Worm (Caenorhabditis elegans) whole organism, young adult: Measurements from ENCODE around the gene C31E10.5.

Experiments
- B0336.3 ChIP-seq: fragments of 200-800 bp; sonication (Bioruptor generic); IDR thresholded peaks from 2 replicates; pipeline ENCODE4 v1.3.6; 2022; ENCODE audit warnings: missing genetic modification characterization, missing compliant biosample characterization
- F23B12.7 ChIP-seq: sonication (generic microtip); optimal IDR thresholded peaks from 2 replicates; lab custom pipeline; 2017; ENCODE audit warnings: missing genetic modification characterization, mild to moderate bottlenecking, missing compliant biosample characterization, antibody characterized with exemption, moderate library complexity; ENCODE audit not compliant: insufficient read depth
- F39B2.1 ChIP-seq: fragments of 200-800 bp; sonication (Bioruptor generic); IDR thresholded peaks from 2 replicates; pipeline ENCODE4 v1.3.6; 2022; ENCODE audit warnings: missing genetic modification reagents, missing genetic modification characterization, missing compliant biosample characterization
- F52B5.7 ChIP-seq: sonication (generic microtip); optimal IDR thresholded peaks from 2 replicates; lab custom pipeline; 2016; ENCODE audit warnings: mild to moderate bottlenecking, missing genetic modification characterization, missing compliant biosample characterization
- F55B11.4 ChIP-seq: sonication (generic microtip); optimal IDR thresholded peaks from 2 replicates; lab custom pipeline; 2016; ENCODE audit warnings: missing compliant biosample characterization, missing genetic modification characterization, borderline replicate concordance; ENCODE audit not compliant: insufficient read depth
- F57A8.1 ChIP-seq: fragments of 200-800 bp; sonication (Bioruptor generic); optimal IDR thresholded peaks from 2 replicates; lab custom pipeline; 2018; ENCODE audit warnings: mild to moderate bottlenecking, missing genetic modification characterization, moderate library complexity, missing compliant biosample characterization
- F57C9.4 ChIP-seq: sonication (generic microtip); optimal IDR thresholded peaks from 2 replicates; lab custom pipeline; 2017; ENCODE audit warnings: mild to moderate bottlenecking, missing genetic modification characterization, missing compliant biosample characterization
- K12H6.12 ChIP-seq: fragments of 200-800 bp; sonication (Bioruptor generic); optimal IDR thresholded peaks from 2 replicates; lab custom pipeline; 2018; ENCODE audit warnings: mild to moderate bottlenecking, missing genetic modification characterization, missing compliant biosample characterization
- T26A5.8 ChIP-seq: sonication (generic microtip); optimal IDR thresholded peaks from 2 replicates; lab custom pipeline; 2016; ENCODE audit warnings: missing genetic modification characterization, missing compliant biosample characterization
- Y53F4B.3 ChIP-seq: fragments of 200-800 bp; sonication (Bioruptor generic); IDR thresholded peaks from 2 replicates; pipeline ENCODE4 v1.3.6; 2022; ENCODE audit warnings: missing genetic modification reagents, missing genetic modification characterization, missing compliant biosample characterization
- Y53G8AR.9 ChIP-seq: fragments of 200-800 bp; sonication (Bioruptor generic); conservative IDR thresholded peaks from 2 replicates; pipeline ENCODE4 v1.3.6; 2022; ENCODE audit warnings: missing genetic modification reagents, missing genetic modification characterization, missing compliant biosample characterization
- Y95B8A.8 ChIP-seq: fragments of 200-800 bp; sonication (Bioruptor generic); IDR thresholded peaks from 2 replicates; pipeline ENCODE4 v1.3.6; 2022; ENCODE audit warnings: missing genetic modification reagents, missing genetic modification characterization, missing compliant biosample characterization
- atf-7 ChIP-seq: sonication (generic microtip); optimal IDR thresholded peaks from 2 replicates; lab custom pipeline; 2017; ENCODE audit warnings: mild to moderate bottlenecking, missing genetic modification characterization, missing compliant biosample characterization
- attf-5 ChIP-seq: fragments of 200-800 bp; sonication (Bioruptor generic); optimal IDR thresholded peaks from 2 replicates; lab custom pipeline; 2018; ENCODE audit warnings: mild to moderate bottlenecking, missing genetic modification characterization, missing compliant biosample characterization
- bed-2 ChIP-seq: fragments of 200-800 bp; sonication (Bioruptor generic); IDR thresholded peaks from 2 replicates; pipeline ENCODE4 v1.3.6; 2022; ENCODE audit warnings: missing genetic modification reagents, missing genetic modification characterization, missing compliant biosample characterization
- ccch-3 ChIP-seq: fragments of 200-800 bp; sonication (Bioruptor generic); optimal IDR thresholded peaks from 2 replicates; lab custom pipeline; 2018; ENCODE audit warnings: mild to moderate bottlenecking, missing genetic modification characterization, missing compliant biosample characterization
- cebp-1 ChIP-seq, 2 experiments: fragments of 200-800 bp in 1 of 2; sonication (Bioruptor generic) in 1 of 2; sonication (generic microtip) in 1 of 2; IDR thresholded peaks in 1 of 2; optimal IDR thresholded peaks in 1 of 2; 2 replicates each; pipeline versions ENCODE4 v1.3.6 to Lab custom; 2017 to 2022; ENCODE audit warnings: missing compliant biosample characterization in 2 of 2, missing genetic modification characterization in 2 of 2, mild to moderate bottlenecking in 1 of 2, missing genetic modification reagents in 1 of 2, moderate library complexity in 1 of 2
- ceh-100 ChIP-seq: fragments of 200-800 bp; sonication (Bioruptor generic); IDR thresholded peaks from 2 replicates; pipeline ENCODE4 v1.3.6; 2022; ENCODE audit warnings: missing genetic modification reagents, missing genetic modification characterization, missing compliant biosample characterization
- chd-7 ChIP-seq: sonication (generic microtip); optimal IDR thresholded peaks from 2 replicates; lab custom pipeline; 2016; ENCODE audit warnings: mild to moderate bottlenecking, missing genetic modification characterization, moderate library complexity, missing compliant biosample characterization
- efl-1 ChIP-seq: fragments of 150-350 bp; optimal IDR thresholded peaks from 2 replicates; lab custom pipeline; 2014; ENCODE audit warnings: missing biosample characterization, missing genetic modification reagents, missing genetic modification characterization
- egrh-3 ChIP-seq: fragments of 200-800 bp; sonication (Bioruptor generic); IDR thresholded peaks from 2 replicates; pipeline ENCODE4 v1.3.6; 2022; ENCODE audit warnings: missing genetic modification reagents, missing genetic modification characterization, missing compliant biosample characterization
- hlh-12 ChIP-seq: sonication (generic microtip); optimal IDR thresholded peaks from 2 replicates; lab custom pipeline; 2016; ENCODE audit warnings: missing genetic modification characterization, missing compliant biosample characterization
- hmg-1.2 ChIP-seq: fragments of 200-800 bp; sonication (Bioruptor generic); IDR thresholded peaks from 2 replicates; pipeline ENCODE4 v1.3.6; 2022; ENCODE audit warnings: missing genetic modification reagents, missing genetic modification characterization, missing compliant biosample characterization
- hmg-20 ChIP-seq: fragments of 200-800 bp; sonication (Bioruptor generic); IDR thresholded peaks from 2 replicates; pipeline ENCODE4 v1.3.6; 2022; ENCODE audit warnings: missing genetic modification reagents, missing genetic modification characterization, missing compliant biosample characterization
- lin-26 ChIP-seq: fragments of 200-800 bp; sonication (Bioruptor generic); IDR thresholded peaks from 2 replicates; pipeline ENCODE4 v1.3.6; 2022; ENCODE audit warnings: missing genetic modification reagents, missing genetic modification characterization, missing compliant biosample characterization
- lin-40 ChIP-seq: sonication (generic microtip); optimal IDR thresholded peaks from 2 replicates; lab custom pipeline; 2016; ENCODE audit warnings: missing genetic modification characterization, mild to moderate bottlenecking, missing compliant biosample characterization, missing genotype, missing genetic modification reagents
- lsl-1 ChIP-seq: fragments of 200-800 bp; sonication (Bioruptor generic); optimal IDR thresholded peaks from 2 replicates; lab custom pipeline; 2018; ENCODE audit warnings: mild to moderate bottlenecking, missing genetic modification characterization, moderate library complexity, missing compliant biosample characterization
- lsy-27 ChIP-seq: sonication (generic microtip); optimal IDR thresholded peaks from 2 replicates; lab custom pipeline; 2017; ENCODE audit warnings: missing genetic modification characterization, mild to moderate bottlenecking, missing compliant biosample characterization, antibody characterized with exemption, missing genotype, borderline replicate concordance; ENCODE audit not compliant: insufficient read depth
- madf-6 ChIP-seq: fragments of 200-800 bp; sonication (Bioruptor generic); IDR thresholded peaks from 2 replicates; pipeline ENCODE4 v1.3.6; 2022; ENCODE audit warnings: missing genetic modification reagents, missing genetic modification characterization, missing compliant biosample characterization
- madf-8 ChIP-seq: fragments of 200-800 bp; sonication (Bioruptor generic); conservative IDR thresholded peaks from 2 replicates; pipeline ENCODE4 v1.3.6; 2022; ENCODE audit warnings: missing genetic modification reagents, missing genetic modification characterization, missing compliant biosample characterization
- nhr-120 ChIP-seq: fragments of 200-800 bp; sonication (Bioruptor generic); IDR thresholded peaks from 2 replicates; pipeline ENCODE4 v1.3.6; 2022; ENCODE audit warnings: missing genetic modification characterization, missing compliant biosample characterization
- nhr-179 ChIP-seq: sonication (generic microtip); optimal IDR thresholded peaks from 2 replicates; lab custom pipeline; 2016; ENCODE audit warnings: mild to moderate bottlenecking, missing genetic modification characterization, missing compliant biosample characterization
- rcor-1 ChIP-seq: fragments of 200-800 bp; sonication (Bioruptor generic); IDR thresholded peaks from 2 replicates; pipeline ENCODE4 v1.3.6; 2022; ENCODE audit warnings: missing genetic modification reagents, missing genetic modification characterization, missing compliant biosample characterization
- rec-8 ChIP-seq, 2 experiments: sonication (generic microtip); optimal IDR thresholded peaks; 2 replicates each; lab custom pipeline; 2016; ENCODE audit warnings: mild to moderate bottlenecking in 2 of 2, missing genetic modification characterization in 2 of 2, missing genetic modification reagents in 2 of 2, missing genotype in 2 of 2, missing biosample characterization in 1 of 2, missing compliant biosample characterization in 1 of 2, moderate library complexity in 1 of 2
- rpc-1 ChIP-seq, 2 experiments: fragments of 150-350 bp in 1 of 2; sonication (generic microtip) in 1 of 2; optimal IDR thresholded peaks; 2 replicates each; lab custom pipeline; 2014 to 2018; ENCODE audit warnings: missing biosample characterization in 1 of 2, missing genetic modification characterization in 1 of 2, missing genetic modification reagents in 1 of 2, missing genotype in 1 of 2
- sdz-38 ChIP-seq: sonication (generic microtip); optimal IDR thresholded peaks from 2 replicates; lab custom pipeline; 2016; ENCODE audit warnings: missing genotype, missing genetic modification characterization, missing compliant biosample characterization
- sea-2 ChIP-seq: fragments of 200-800 bp; sonication (Bioruptor generic); IDR thresholded peaks from 2 replicates; pipeline ENCODE4 v1.3.6; 2022; ENCODE audit warnings: missing genetic modification characterization, missing compliant biosample characterization
- snpc-1.3 ChIP-seq: sonication (generic microtip); optimal IDR thresholded peaks from 2 replicates; lab custom pipeline; 2017; ENCODE audit warnings: missing genetic modification characterization, mild to moderate bottlenecking, missing compliant biosample characterization, antibody characterized with exemption, moderate library complexity, missing genotype, missing genetic modification reagents; ENCODE audit not compliant: insufficient read depth
- snpc-3.4 ChIP-seq: sonication (generic microtip); optimal IDR thresholded peaks from 2 replicates; lab custom pipeline; 2017; ENCODE audit warnings: missing genetic modification characterization, mild to moderate bottlenecking, missing compliant biosample characterization, antibody characterized with exemption, moderate library complexity, missing genotype, missing genetic modification reagents
- snpc-4 ChIP-seq, 5 experiments: fragments of 150-350 bp in 1 of 5; sonication (generic microtip) in 4 of 5; optimal IDR thresholded peaks; 2 replicates each; lab custom pipeline; 2014 to 2018; ENCODE audit warnings: missing genetic modification characterization in 5 of 5, missing biosample characterization in 3 of 5, antibody characterized with exemption in 2 of 5, mild to moderate bottlenecking in 2 of 5, missing compliant biosample characterization in 2 of 5, missing genotype in 2 of 5, moderate library complexity in 2 of 5, missing genetic modification reagents in 1 of 5
- sptf-2 ChIP-seq: fragments of 200-800 bp; sonication (Bioruptor generic); optimal IDR thresholded peaks from 2 replicates; lab custom pipeline; 2018; ENCODE audit warnings: mild to moderate bottlenecking, missing genetic modification characterization, missing compliant biosample characterization
- unc-130 ChIP-seq: sonication (generic microtip); optimal IDR thresholded peaks from 2 replicates; lab custom pipeline; 2016; ENCODE audit warnings: missing genetic modification reagents, missing genetic modification characterization, missing compliant biosample characterization
- unc-62 ChIP-seq: fragments of 150-350 bp; optimal IDR thresholded peaks from 2 replicates; lab custom pipeline; 2014; ENCODE audit warnings: missing biosample characterization, missing genetic modification reagents, missing genetic modification characterization
- zfh-2 ChIP-seq: fragments of 200-800 bp; sonication (Bioruptor generic); conservative IDR thresholded peaks from 2 replicates; pipeline ENCODE4 v1.3.6; 2022; ENCODE audit warnings: missing genetic modification reagents, missing genetic modification characterization, missing compliant biosample characterization
- ztf-28 ChIP-seq: fragments of 200-800 bp; sonication (Bioruptor generic); IDR thresholded peaks from 2 replicates; pipeline ENCODE4 v1.3.6; 2022; ENCODE audit warnings: missing genetic modification reagents, missing genetic modification characterization, missing compliant biosample characterization

Gene C31E10.5

DNA sequence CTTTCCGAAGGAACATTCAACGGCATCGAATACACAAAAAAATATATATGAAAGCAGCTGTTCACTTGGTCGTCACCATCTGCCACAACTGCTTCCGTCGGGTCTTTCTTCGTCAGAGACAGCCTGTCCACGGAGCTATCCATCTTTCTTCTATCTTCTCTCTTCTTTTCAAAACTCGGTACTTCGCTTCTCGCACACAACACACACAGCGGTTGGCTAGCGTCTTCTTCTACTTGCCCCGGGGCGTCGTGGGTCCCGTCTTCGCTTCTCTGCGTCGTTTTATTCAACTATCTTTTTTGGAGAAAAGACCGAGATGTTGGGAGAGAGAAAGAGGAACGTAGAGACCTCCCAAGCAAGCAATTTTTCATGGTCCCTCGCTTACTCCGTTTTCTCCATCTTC is 21.1 kb upstream of the C31E10.5 start (continued):
- TF ChIP-seq chd-7 (tag; lab: Kevin White, UChicago) (no peak), F39B2.1 (GFP tag; lab: Robert Waterston, UW) (no peak), zfh-2 (GFP tag; lab: Robert Waterston, UW) (peak; percentile 45; the same call in 1 of the 2 replicates), Y53F4B.3 (GFP tag; lab: Robert Waterston, UW) (no peak), hmg-20 (GFP tag; lab: Robert Waterston, UW) (no peak), madf-8 (no peak), sptf-2 (no peak), F57A8.1 (GFP tag; lab: Kevin White, UChicago) (no peak), ztf-28 (no peak), F23B12.7 (tag; lab: Kevin White, UChicago) (no peak), nhr-120 (GFP tag; lab: Robert Waterston, UW) (no peak), rec-8 (tag; optimal IDR thresholded peaks at IDR 0.05; lab: Kevin White, UChicago) (no peak), sea-2 (GFP tag; lab: Robert Waterston, UW) (no peak), rpc-1 (optimal IDR thresholded peaks at IDR 0.05; lab: Kevin White, UChicago) (no peak), rpc-1 (tag; optimal IDR thresholded peaks at IDR 0.05; lab: Kevin White, UChicago) (no peak), rcor-1 (GFP tag; lab: Robert Waterston, UW) (peak; percentile 20; the same call in 1 of the 2 replicates), atf-7 (tag; lab: Kevin White, UChicago) (no peak), sdz-38 (no peak), efl-1 (GFP tag; lab: Kevin White, UChicago) (no peak), bed-2 (GFP tag; lab: Robert Waterston, UW) (no peak), F52B5.7 (tag; lab: Kevin White, UChicago) (peak; percentile 19), unc-130 (GFP tag; lab: Kevin White, UChicago) (no peak), K12H6.12 (tag; lab: Kevin White, UChicago) (peak; percentile 82), cebp-1 (GFP tag; IDR thresholded peaks at IDR 0.05; lab: Robert Waterston, UW) (no peak), cebp-1 (tag; optimal IDR thresholded peaks at IDR 0.05; lab: Kevin White, UChicago) (peak; percentile 47), lin-40 (tag; lab: Kevin White, UChicago) (no peak), lsl-1 (GFP tag; lab: Kevin White, UChicago) (no peak), snpc-3.4 (no peak), hmg-1.2 (GFP tag; lab: Robert Waterston, UW) (peak; percentile 27; the same call in 1 of the 2 replicates)

DNA sequence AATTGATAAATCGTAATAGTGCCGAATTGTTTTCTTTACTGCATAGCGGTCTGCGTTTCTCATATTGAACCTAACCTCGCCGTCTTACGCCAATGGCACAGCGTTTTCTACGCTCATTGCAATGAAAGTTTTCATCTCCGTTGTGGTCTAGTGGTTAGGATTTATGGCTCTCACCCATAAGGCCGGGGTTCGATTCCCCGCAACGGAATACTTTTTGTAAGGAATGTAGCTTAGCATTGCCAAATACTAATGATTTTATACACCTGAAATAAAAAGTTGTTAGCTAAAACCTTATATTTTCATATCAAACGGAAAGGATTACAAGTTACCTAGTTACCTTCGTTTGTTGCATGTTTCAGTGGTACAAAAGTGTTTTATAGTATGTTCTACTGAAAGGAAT is 20.2 kb upstream of the C31E10.5 start:
- TF ChIP-seq F55B11.4 (tag; lab: Kevin White, UChicago) = no peak
- peak; percentile 84 for TF ChIP-seq snpc-1.3 (tag; lab: Kevin White, UChicago)
- TF ChIP-seq nhr-120 (GFP tag; lab: Robert Waterston, UW) = no peak
- no peak; the same call in 1 of the 2 replicates for TF ChIP-seq egrh-3
- peak; percentile 89 for TF ChIP-seq lin-26
- TF ChIP-seq T26A5.8 = peak; percentile 10
- TF ChIP-seq unc-62 (GFP tag; lab: Kevin White, UChicago) = no peak
- TF ChIP-seq hlh-12 (tag; lab: Kevin White, UChicago) = peak; percentile 55
- TF ChIP-seq F57C9.4 (tag; lab: Kevin White, UChicago) = no peak
- TF ChIP-seq B0336.3 (GFP tag; lab: Robert Waterston, UW) = no peak; the same call in none of the 2 replicates
- no peak for TF ChIP-seq sea-2 (GFP tag; lab: Robert Waterston, UW)
- peak; percentile 65; the same call in 1 of the 2 replicates for TF ChIP-seq madf-6 (GFP tag; lab: Robert Waterston, UW)
- no peak for TF ChIP-seq nhr-179 (tag; lab: Kevin White, UChicago)
- TF ChIP-seq ceh-100 (GFP tag; lab: Robert Waterston, UW) = peak; percentile 46; the same call in 1 of the 2 replicates
- peak; percentile 72 for TF ChIP-seq snpc-4 (GFP tag; optimal IDR thresholded peaks at IDR 0.05; lab: Kevin White, UChicago)
- peak in 3 of 4 experiments; percentile 63 to 85 (median 76) for TF ChIP-seq snpc-4 (tag; optimal IDR thresholded peaks at IDR 0.05; lab: Kevin White, UChicago)
- TF ChIP-seq Y53G8AR.9 = peak; percentile 63; the same call in 1 of the 2 replicates
- TF ChIP-seq ccch-3 (GFP tag; lab: Kevin White, UChicago) = no peak
- no peak for TF ChIP-seq lsy-27
- peak; percentile 68 for TF ChIP-seq attf-5 (GFP tag; lab: Kevin White, UChicago)
- no peak for TF ChIP-seq Y95B8A.8 (GFP tag; lab: Robert Waterston, UW)
- peak; percentile 82 for TF ChIP-seq snpc-3.4
